Worm (Caenorhabditis elegans): ENCODE measurements around the gene C35D6.13.

C35D6.13 gene

ce11 chrIV:16320410-16320809, 16.4 kb upstream of the C35D6.13 start, which contains the start of gene K03D3.5:
K03D3.5 (minus strand) TSS chrIV:16320510.
- TF ChIP-seq zip-5 (tag; optimal IDR thresholded peaks at IDR 0.05) (no peak), pha-2 (tag; optimal IDR thresholded peaks at IDR 0.05) (no peak), elt-2 (tag; optimal IDR thresholded peaks at IDR 0.05) (no peak), ets-4 (tag; optimal IDR thresholded peaks at IDR 0.05) (no peak), lin-11 (tag; optimal IDR thresholded peaks at IDR 0.05) (no peak), Y22D7AL.16 (tag; optimal IDR thresholded peaks at IDR 0.05) (no peak), ceh-18 (tag; optimal IDR thresholded peaks at IDR 0.05) (no peak), hlh-13 (GFP tag; optimal IDR thresholded peaks at IDR 0.05) (no peak), tbx-7 (tag; optimal IDR thresholded peaks at IDR 0.05) (no peak)

- TF ChIP-seq syd-9 (tag; optimal IDR thresholded peaks at IDR 0.05) (no peak), hlh-8 (tag; optimal IDR thresholded peaks at IDR 0.05) (no peak), sdc-2 (tag; optimal IDR thresholded peaks at IDR 0.05) (no peak), elt-2 (tag; optimal IDR thresholded peaks at IDR 0.05) (no peak), ceh-24 (tag; optimal IDR thresholded peaks at IDR 0.05) (no peak), sox-2 (GFP tag; IDR thresholded peaks at IDR 0.05) (no peak), hlh-15 (tag; optimal IDR thresholded peaks at IDR 0.05) (no peak), pha-4 (tag; optimal IDR thresholded peaks at IDR 0.05) (no peak), unc-42 (tag; optimal IDR thresholded peaks at IDR 0.05) (no peak), ceh-48 (tag; optimal IDR thresholded peaks at IDR 0.05) (no peak), ceh-22 (tag; optimal IDR thresholded peaks at IDR 0.05) (no peak), ceh-2 (tag; optimal IDR thresholded peaks at IDR 0.05) (no peak), ceh-30 (tag; optimal IDR thresholded peaks at IDR 0.05) (no peak), eyg-1 (tag; optimal IDR thresholded peaks at IDR 0.05) (no peak), pha-2 (tag; optimal IDR thresholded peaks at IDR 0.05) (no peak)
These were observed 16.0 kb upstream of the C35D6.13 start, which contains the start of gene srz-61 for ce11 chrIV:16320866-16321265. srz-61 (plus strand) TSS chrIV:16321166.

- TF ChIP-seq ama-1 (optimal IDR thresholded peaks at IDR 0.05), result no peak
- TF ChIP-seq npax-4 (tag; optimal IDR thresholded peaks at IDR 0.05), result no peak
- no peak for TF ChIP-seq nfya-1 (tag; optimal IDR thresholded peaks at IDR 0.05)
- TF ChIP-seq sox-2 (GFP tag; IDR thresholded peaks at IDR 0.05), result no peak
- no peak for TF ChIP-seq hlh-6 (tag; optimal IDR thresholded peaks at IDR 0.05)
- no peak for TF ChIP-seq elt-2 (tag; optimal IDR thresholded peaks at IDR 0.05)
- no peak for TF ChIP-seq gmeb-2 (tag; optimal IDR thresholded peaks at IDR 0.05)
- TF ChIP-seq unc-86 (tag; optimal IDR thresholded peaks at IDR 0.05), result no peak
- TF ChIP-seq ceh-48 (tag; optimal IDR thresholded peaks at IDR 0.05), result no peak
- no peak for TF ChIP-seq ceh-30 (tag; optimal IDR thresholded peaks at IDR 0.05)
- TF ChIP-seq C08G9.2 (tag; optimal IDR thresholded peaks at IDR 0.05), result no peak
These were observed 13.4 kb upstream of the C35D6.13 start, which contains the start of gene srz-104 for ce11 chrIV:16323373-16323772. srz-104 (plus strand) TSS chrIV:16323673.

ce11 chrIV:16324589-16324988, 12.2 kb upstream of the C35D6.13 start, which contains the start of gene srz-105:
srz-105 (plus strand) TSS chrIV:16324889.
- TF ChIP-seq odd-2 (tag; optimal IDR thresholded peaks at IDR 0.05) (no peak), hlh-30 (tag; optimal IDR thresholded peaks at IDR 0.05; ENCODE audit: insufficient read depth) (no peak), ceh-6 (GFP tag; optimal IDR thresholded peaks at IDR 0.05) (no peak), ceh-22 (tag; optimal IDR thresholded peaks at IDR 0.05) (no peak), unc-55 (GFP tag; optimal IDR thresholded peaks at IDR 0.05) (no peak), ceh-9 (tag; optimal IDR thresholded peaks at IDR 0.05) (no peak), che-1 (tag; optimal IDR thresholded peaks at IDR 0.05) (no peak), pat-9 (tag; optimal IDR thresholded peaks at IDR 0.05) (no peak)

ce11 chrIV:16328519-16328918, 8.3 kb upstream of the C35D6.13 start, which contains the start of gene K03D3.2:
K03D3.2 (minus strand) TSS chrIV:16328619.
- no peak for TF ChIP-seq unc-55 (GFP tag; optimal IDR thresholded peaks at IDR 0.05)
- TF ChIP-seq K09A11.1 (tag; optimal IDR thresholded peaks at IDR 0.05; ENCODE audit: insufficient read depth), result no peak
- TF ChIP-seq sdc-2 (tag; optimal IDR thresholded peaks at IDR 0.05), result no peak
- TF ChIP-seq ceh-30 (tag; optimal IDR thresholded peaks at IDR 0.05), result no peak
- TF ChIP-seq pha-4 (tag; optimal IDR thresholded peaks at IDR 0.05), result no peak
- no peak for TF ChIP-seq ahr-1 (tag; optimal IDR thresholded peaks at IDR 0.05)
- TF ChIP-seq nhr-232 (tag; optimal IDR thresholded peaks at IDR 0.05), result no peak
- TF ChIP-seq odd-2 (tag; optimal IDR thresholded peaks at IDR 0.05), result no peak
- TF ChIP-seq fax-1 (tag; optimal IDR thresholded peaks at IDR 0.05), result no peak
- no peak for TF ChIP-seq ceh-9 (tag; optimal IDR thresholded peaks at IDR 0.05)
- no peak for TF ChIP-seq K02D7.2 (tag; optimal IDR thresholded peaks at IDR 0.05)
- TF ChIP-seq eyg-1 (tag; optimal IDR thresholded peaks at IDR 0.05), result no peak
- TF ChIP-seq ztf-16 (tag; optimal IDR thresholded peaks at IDR 0.05), result no peak
- TF ChIP-seq hlh-6 (tag; optimal IDR thresholded peaks at IDR 0.05), result no peak
- no peak for TF ChIP-seq sox-2 (GFP tag; IDR thresholded peaks at IDR 0.05)
- no peak for TF ChIP-seq rnt-1 (tag; optimal IDR thresholded peaks at IDR 0.05)
